Worm (Caenorhabditis elegans): ENCODE results near the gene C06C3.12.

ce11 chrII:9346490-9346889, 28.4 kb upstream of the C06C3.12 start, which contains the start of gene F42A8.1:
- TF ChIP-seq nhr-237 (tag; optimal IDR thresholded peaks at IDR 0.05) (no peak), tbx-8 (GFP tag; optimal IDR thresholded peaks at IDR 0.05) (no peak), unc-62 (GFP tag; optimal IDR thresholded peaks at IDR 0.05) (no peak), cnd-1 (tag; optimal IDR thresholded peaks at IDR 0.05) (no peak), nhr-12 (tag; optimal IDR thresholded peaks at IDR 0.05) (no peak), unc-39 (tag; optimal IDR thresholded peaks at IDR 0.05) (no peak), ceh-43 (GFP tag; optimal IDR thresholded peaks at IDR 0.05) (no peak)

Data from whole organism, mixed stage, embryonic.